Worm (Caenorhabditis elegans): Measurements from ENCODE around the gene chil-15.

chil-15 gene

ce11 chrII:9403846-9404245, 39.6 kb downstream of the chil-15 start, which contains the start of gene Y51B9A.5:
Gene Y51B9A.5, plus strand, starts transcription at chrII:9404146.
- TF ChIP-seq xbp-1 (tag; optimal IDR thresholded peaks at IDR 0.05) (no peak), tbx-2 (tag; optimal IDR thresholded peaks at IDR 0.05) (no peak), elt-3 (tag; optimal IDR thresholded peaks at IDR 0.05) (no peak), nhr-77 (tag; optimal IDR thresholded peaks at IDR 0.05) (no peak), hlh-17 (GFP tag; optimal IDR thresholded peaks at IDR 0.05; ENCODE audit: borderline replicate concordance) (no peak), pag-3 (tag; optimal IDR thresholded peaks at IDR 0.05; ENCODE audit: borderline replicate concordance, insufficient read depth) (no peak), unc-30 (tag; optimal IDR thresholded peaks at IDR 0.05) (no peak), nhr-90 (tag; optimal IDR thresholded peaks at IDR 0.05; ENCODE audit: poor library complexity) (no peak), nhr-12 (tag; optimal IDR thresholded peaks at IDR 0.05) (no peak)

DNA sequence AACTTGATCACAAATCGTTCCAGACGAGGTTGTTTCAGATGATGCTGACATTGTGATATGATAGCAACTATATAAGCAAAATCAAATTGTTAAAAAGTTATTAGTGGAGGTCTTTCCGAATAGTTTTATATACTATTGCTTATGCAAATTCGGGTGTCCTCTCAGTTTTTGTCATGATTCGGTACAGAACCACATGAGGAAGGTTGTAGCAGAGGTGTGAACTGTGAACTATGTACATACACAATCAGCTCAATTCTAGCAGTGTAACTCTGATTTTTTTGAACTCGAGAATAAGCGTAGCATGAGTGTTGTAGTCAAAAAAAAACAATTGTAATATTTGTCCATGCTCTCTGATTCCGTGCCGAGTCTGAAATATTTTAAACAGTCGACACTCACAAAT, 40.3 kb downstream of the chil-15 start, which contains the start of gene Y51B9A.6:
TSS of gene Y51B9A.6 (minus strand) at position 101 of the 400 bp plus-strand sequence.
- TF ChIP-seq alr-1 (tag; optimal IDR thresholded peaks at IDR 0.05; ENCODE audit: borderline replicate concordance) (no peak), efl-1 (optimal IDR thresholded peaks at IDR 0.05) (no peak), efl-1 (GFP tag; optimal IDR thresholded peaks at IDR 0.05 in 1 of 2) (peak in 1 of 2 experiments; percentile 58), nhr-71 (tag; optimal IDR thresholded peaks at IDR 0.05) (no peak)

DNA sequence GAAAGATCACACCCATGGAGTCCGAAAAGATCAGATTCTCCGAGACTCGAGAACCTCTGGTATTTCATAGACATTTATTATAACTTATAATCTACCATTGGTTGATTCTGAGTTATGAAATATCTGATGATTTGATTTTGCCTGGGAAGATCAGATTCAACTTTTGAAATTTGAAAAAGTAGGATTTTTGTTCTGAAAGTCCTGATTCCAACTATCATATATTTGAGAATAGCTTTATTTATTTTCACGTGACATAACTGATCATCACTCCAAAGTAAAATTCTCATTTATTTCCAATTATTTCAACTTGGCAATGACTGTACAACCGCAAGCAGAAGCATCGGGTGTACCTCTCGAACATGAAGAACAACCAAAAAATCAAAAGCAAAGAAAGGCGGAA, 43.7 kb downstream of the chil-15 start, which contains the start of gene Y51B9A.7:
TSS of gene Y51B9A.7 (plus strand) at position 301 of the 400 bp plus-strand sequence.
- TF ChIP-seq sup-37 (GFP tag; optimal IDR thresholded peaks at IDR 0.05) (no peak), lin-13 (GFP tag; optimal IDR thresholded peaks at IDR 0.05) (no peak), swsn-7 (tag; optimal IDR thresholded peaks at IDR 0.05) (no peak), unc-86 (tag; optimal IDR thresholded peaks at IDR 0.05) (no peak), dsc-1 (tag; optimal IDR thresholded peaks at IDR 0.05) (no peak), egl-13 (tag; optimal IDR thresholded peaks at IDR 0.05) (no peak), efl-1 (optimal IDR thresholded peaks at IDR 0.05) (no peak), efl-1 (GFP tag; optimal IDR thresholded peaks at IDR 0.05 in 1 of 2) (no peak), nhr-84 (tag; optimal IDR thresholded peaks at IDR 0.05) (no peak), snu-23 (GFP tag; optimal IDR thresholded peaks at IDR 0.05) (no peak), tbx-2 (tag; optimal IDR thresholded peaks at IDR 0.05) (no peak), lin-35 (GFP tag; optimal IDR thresholded peaks at IDR 0.05) (no peak), ceh-88 (GFP tag; IDR thresholded peaks at IDR 0.05) (no peak), hlh-17 (GFP tag; optimal IDR thresholded peaks at IDR 0.05; ENCODE audit: borderline replicate concordance) (no peak), isw-1 (GFP tag; IDR thresholded peaks at IDR 0.05) (no peak), nhr-90 (tag; optimal IDR thresholded peaks at IDR 0.05; ENCODE audit: poor library complexity) (no peak), zag-1 (tag; optimal IDR thresholded peaks at IDR 0.05) (no peak), mab-9 (GFP tag; IDR thresholded peaks at IDR 0.05) (no peak), rnt-1 (tag; optimal IDR thresholded peaks at IDR 0.05) (no peak), pag-3 (tag; optimal IDR thresholded peaks at IDR 0.05; ENCODE audit: borderline replicate concordance, insufficient read depth) (no peak), C16A3.4 (tag; optimal IDR thresholded peaks at IDR 0.05) (no peak)

DNA sequence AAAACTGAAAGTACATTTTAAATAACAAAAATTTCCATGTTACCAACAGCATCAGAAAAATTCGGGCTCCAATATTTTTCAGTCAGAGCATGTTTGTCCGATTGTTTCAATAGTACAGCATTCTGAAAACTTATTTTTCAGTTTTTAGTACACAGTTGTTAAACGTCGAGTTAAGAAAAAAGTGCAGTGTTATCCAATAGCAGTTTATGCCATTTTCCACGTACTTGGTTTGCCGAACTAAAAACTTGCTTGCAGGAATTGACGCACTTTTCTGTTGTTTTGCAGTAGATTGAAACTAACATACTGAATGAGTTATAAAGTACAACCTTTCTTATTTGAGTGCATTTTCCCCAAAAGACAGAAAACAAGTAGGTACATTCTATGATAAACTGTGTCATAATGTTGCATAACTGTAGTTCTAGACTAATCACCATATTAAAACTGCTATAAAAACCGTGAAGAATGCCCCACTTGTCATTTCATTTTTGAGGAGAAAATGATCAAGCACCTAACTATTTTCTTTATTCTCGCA, 45.0 kb downstream of the chil-15 start, which contains the start of the genes Y51B9A.14 and Y51B9A.8:
TSS of gene Y51B9A.14 (minus strand) at position 101 of the 532 bp plus-strand sequence.
TSS of gene Y51B9A.8 (plus strand) at position 482 of the 532 bp plus-strand sequence.
- TF ChIP-seq lin-14 (GFP tag; optimal IDR thresholded peaks at IDR 0.05) (no peak), sptf-1 (tag; optimal IDR thresholded peaks at IDR 0.05) (no peak), nhr-47 (tag; optimal IDR thresholded peaks at IDR 0.05) (no peak), ets-5 (GFP tag; IDR thresholded peaks at IDR 0.05) (no peak), hpl-2 (GFP tag; optimal IDR thresholded peaks at IDR 0.05) (no peak)

ce11 chrII:9397496-9397895, 45.9 kb downstream of the chil-15 start, which contains the start of gene Y51B9A.9:
Gene Y51B9A.9, minus strand, starts transcription at chrII:9397596.
- TF ChIP-seq elt-2 (tag; optimal IDR thresholded peaks at IDR 0.05) (peak; percentile 3), swsn-7 (tag; optimal IDR thresholded peaks at IDR 0.05) (no peak)
